Fruit fly (Drosophila melanogaster): ENCODE data around the gene CG4393.

CG4393 gene

dm6 chr3R:23372624-23373023, 12.0 kb downstream of the CG4393 start, which contains the start of gene CG42827:
Gene CG42827 (plus strand): TSS chr3R:23372924.
- TF ChIP-seq CG10631 (GFP tag; optimal IDR thresholded peaks at IDR 0.05) (no peak), CG6163 (GFP tag; IDR thresholded peaks at IDR 0.05) (no peak), CG9139 (GFP tag; optimal IDR thresholded peaks at IDR 0.05) (no peak), CG11902 (GFP tag; optimal IDR thresholded peaks at IDR 0.05) (no peak), CG6276 (GFP tag; optimal IDR thresholded peaks at IDR 0.05) (no peak), Hr38 (GFP tag; optimal IDR thresholded peaks at IDR 0.05) (no peak), CG31627 (GFP tag; optimal IDR thresholded peaks at IDR 0.05) (no peak), svp (GFP tag) (no peak), Ets21C (GFP tag; optimal IDR thresholded peaks at IDR 0.05) (no peak), CG6854 (GFP tag; optimal IDR thresholded peaks at IDR 0.05) (no peak), dac (GFP tag; optimal IDR thresholded peaks at IDR 0.05) (no peak), net (GFP tag; optimal IDR thresholded peaks at IDR 0.05) (no peak), fkh (GFP tag; optimal IDR thresholded peaks at IDR 0.05) (no peak), CG8319 (GFP tag; optimal IDR thresholded peaks at IDR 0.05) (no peak)

dm6 chr3R:23368235-23368634, 16.3 kb downstream of the CG4393 start:
- TF ChIP-seq acj6 (GFP tag; optimal IDR thresholded peaks at IDR 0.05): no peak
- TF ChIP-seq CG11762 (GFP tag; optimal IDR thresholded peaks at IDR 0.05; ENCODE audit: insufficient read depth): no peak
- TF ChIP-seq Gug (GFP tag; IDR thresholded peaks at IDR 0.05): no peak
- no peak for TF ChIP-seq CG8319 (GFP tag; optimal IDR thresholded peaks at IDR 0.05)
- TF ChIP-seq CG8632 (GFP tag; optimal IDR thresholded peaks at IDR 0.05): no peak
- TF ChIP-seq Sox15 (GFP tag; optimal IDR thresholded peaks at IDR 0.05): no peak
- no peak for TF ChIP-seq CG6808 (GFP tag; optimal IDR thresholded peaks at IDR 0.05)
- peak; percentile 21 for TF ChIP-seq CG4318 (GFP tag; optimal IDR thresholded peaks at IDR 0.05)
- TF ChIP-seq CG1621 (tag; optimal IDR thresholded peaks at IDR 0.05): no peak
- TF ChIP-seq OdsH (GFP tag; optimal IDR thresholded peaks at IDR 0.05): peak; percentile 7
- peak; percentile 74 for TF ChIP-seq Eip78C (GFP tag)
- peak; percentile 19 for TF ChIP-seq svp (GFP tag)
- no peak for TF ChIP-seq esn (GFP tag; optimal IDR thresholded peaks at IDR 0.05)
- no peak for TF ChIP-seq Ets21C (GFP tag; optimal IDR thresholded peaks at IDR 0.05)
- TF ChIP-seq CG9139 (GFP tag; optimal IDR thresholded peaks at IDR 0.05): no peak
- no peak for TF ChIP-seq CG8119 (GFP tag; IDR thresholded peaks at IDR 0.05)
- peak; percentile 66; the same call in 2 of the 3 replicates for TF ChIP-seq eg (GFP tag; IDR thresholded peaks at IDR 0.05)
- TF ChIP-seq CG11902 (GFP tag; optimal IDR thresholded peaks at IDR 0.05): no peak
- TF ChIP-seq topi (GFP tag; optimal IDR thresholded peaks at IDR 0.05): no peak
- TF ChIP-seq fd59A (GFP tag; optimal IDR thresholded peaks at IDR 0.05): no peak
- TF ChIP-seq Lpt (GFP tag; optimal IDR thresholded peaks at IDR 0.05): peak; percentile 2
- TF ChIP-seq pdm3 (GFP tag; optimal IDR thresholded peaks at IDR 0.05): peak; percentile 37
- no peak for TF ChIP-seq dsx (GFP tag; optimal IDR thresholded peaks at IDR 0.05; ENCODE audit: poor library complexity, severe bottlenecking)
- TF ChIP-seq CG16779 (tag; optimal IDR thresholded peaks at IDR 0.05): no peak
- TF ChIP-seq Ets96B (tag; optimal IDR thresholded peaks at IDR 0.05): peak; percentile 3
- TF ChIP-seq CG3919 (GFP tag; optimal IDR thresholded peaks at IDR 0.05): no peak
- TF ChIP-seq spab (GFP tag; optimal IDR thresholded peaks at IDR 0.05): no peak
- TF ChIP-seq fkh (GFP tag; optimal IDR thresholded peaks at IDR 0.05): no peak
- peak; percentile 17 for TF ChIP-seq achi (GFP tag; optimal IDR thresholded peaks at IDR 0.05)
- TF ChIP-seq CG10631 (GFP tag; optimal IDR thresholded peaks at IDR 0.05): no peak
- peak; percentile 0 for TF ChIP-seq Sox102F (GFP tag; optimal IDR thresholded peaks at IDR 0.05)
- TF ChIP-seq Hr4 (GFP tag; optimal IDR thresholded peaks at IDR 0.05): peak; percentile 19
- TF ChIP-seq CG15336 (GFP tag; IDR thresholded peaks at IDR 0.05): peak; percentile 61; the same call in 1 of the 2 replicates
- TF ChIP-seq Met (GFP tag; optimal IDR thresholded peaks at IDR 0.05): no peak
- peak; percentile 59 for TF ChIP-seq CG6276 (GFP tag; optimal IDR thresholded peaks at IDR 0.05)
- no peak for TF ChIP-seq Hr38 (GFP tag; optimal IDR thresholded peaks at IDR 0.05)
- no peak for TF ChIP-seq CG6792 (GFP tag; optimal IDR thresholded peaks at IDR 0.05)
- TF ChIP-seq CG31627 (GFP tag; optimal IDR thresholded peaks at IDR 0.05): no peak
- no peak for TF ChIP-seq dac (GFP tag; optimal IDR thresholded peaks at IDR 0.05)
- no peak for TF ChIP-seq cyc (GFP tag; optimal IDR thresholded peaks at IDR 0.05)
- TF ChIP-seq CG6163 (GFP tag; IDR thresholded peaks at IDR 0.05): no peak
- TF ChIP-seq CG6854 (GFP tag; optimal IDR thresholded peaks at IDR 0.05): no peak
- no peak for TF ChIP-seq CG34406 (GFP tag; optimal IDR thresholded peaks at IDR 0.05)
- no peak for TF ChIP-seq Smox (GFP tag; optimal IDR thresholded peaks at IDR 0.05)
- TF ChIP-seq ss (GFP tag; optimal IDR thresholded peaks at IDR 0.05): no peak
- TF ChIP-seq lz (GFP tag; optimal IDR thresholded peaks at IDR 0.05): no peak
- peak; percentile 18 for TF ChIP-seq Sox14 (GFP tag; optimal IDR thresholded peaks at IDR 0.05)
- TF ChIP-seq CG32006 (GFP tag; optimal IDR thresholded peaks at IDR 0.05): peak; percentile 60

All from whole organism, prepupa.